Worm (Caenorhabditis elegans) whole organism, L3 larva: Measurements from ENCODE around the gene mrpl-46.

Experiments used
- ZK546.5 ChIP-seq: sonication (generic microtip); optimal IDR thresholded peaks from 2 replicates; lab custom pipeline; 2017; ENCODE audit warnings: missing biosample characterization, missing genetic modification characterization
- aly-2 ChIP-seq: fragments of 150-350 bp; optimal IDR thresholded peaks from 2 replicates; lab custom pipeline; 2014; ENCODE audit warnings: missing biosample characterization, missing genetic modification characterization
- ama-1 ChIP-seq: fragments of 150-350 bp; optimal IDR thresholded peaks from 2 replicates; lab custom pipeline; 2018
- ceh-16 ChIP-seq: sonication (generic microtip); optimal IDR thresholded peaks from 2 replicates; lab custom pipeline; 2017; ENCODE audit warnings: missing biosample characterization, missing genetic modification characterization
- ceh-28 ChIP-seq: fragments of 150-350 bp; optimal IDR thresholded peaks from 2 replicates; lab custom pipeline; 2014; ENCODE audit warnings: missing biosample characterization, missing genetic modification reagents, missing genetic modification characterization
- ceh-82 ChIP-seq: fragments of 150-350 bp; optimal IDR thresholded peaks from 2 replicates; lab custom pipeline; 2014; ENCODE audit warnings: missing biosample characterization, missing genetic modification characterization
- daf-12 ChIP-seq: fragments of 150-350 bp; optimal IDR thresholded peaks from 2 replicates; lab custom pipeline; 2014; ENCODE audit warnings: missing biosample characterization, missing genetic modification reagents, missing genetic modification characterization
- egl-27 ChIP-seq: sonication (generic microtip); optimal IDR thresholded peaks from 4 replicates; lab custom pipeline; 2017; ENCODE audit warnings: missing biosample characterization, missing genetic modification reagents, missing genetic modification characterization
- egl-5 ChIP-seq: fragments of 150-350 bp; optimal IDR thresholded peaks from 2 replicates; lab custom pipeline; 2017; ENCODE audit warnings: missing biosample characterization, missing genetic modification reagents, missing genetic modification characterization, inconsistent platforms
- elt-1 ChIP-seq: fragments of 150-350 bp; optimal IDR thresholded peaks from 2 replicates; lab custom pipeline; 2014; ENCODE audit warnings: missing biosample characterization, missing genetic modification characterization
- eor-1 ChIP-seq, 2 experiments: fragments of 150-350 bp; optimal IDR thresholded peaks; 2 replicates each; lab custom pipeline; 2014 to 2018; ENCODE audit warnings: missing biosample characterization in 2 of 2, missing genetic modification characterization in 2 of 2
- fkh-2 ChIP-seq: fragments of 150-350 bp; optimal IDR thresholded peaks from 2 replicates; lab custom pipeline; 2014; ENCODE audit warnings: missing biosample characterization, missing genetic modification reagents, missing genetic modification characterization
- fos-1 ChIP-seq: fragments of 150-350 bp; optimal IDR thresholded peaks from 2 replicates; lab custom pipeline; 2014; ENCODE audit warnings: missing biosample characterization, missing genetic modification characterization
- hmg-11 ChIP-seq: sonication (generic microtip); optimal IDR thresholded peaks from 2 replicates; lab custom pipeline; 2016; ENCODE audit warnings: missing genetic modification characterization, missing compliant biosample characterization
- jun-1 ChIP-seq: fragments of 150-350 bp; optimal IDR thresholded peaks from 2 replicates; lab custom pipeline; 2014; ENCODE audit warnings: missing biosample characterization, missing genetic modification reagents, missing genetic modification characterization
- lin-15B ChIP-seq: fragments of 150-350 bp; optimal IDR thresholded peaks from 2 replicates; lab custom pipeline; 2014; ENCODE audit warnings: missing biosample characterization, missing genetic modification characterization
- lin-39 ChIP-seq: fragments of 150-350 bp; optimal IDR thresholded peaks from 2 replicates; lab custom pipeline; 2018; ENCODE audit warnings: missing biosample characterization, missing genetic modification reagents, missing genetic modification characterization
- lsy-12 ChIP-seq: sonication (generic microtip); optimal IDR thresholded peaks from 2 replicates; lab custom pipeline; 2016; ENCODE audit warnings: mild to moderate bottlenecking, missing genetic modification characterization, missing compliant biosample characterization
- mdl-1 ChIP-seq: fragments of 150-350 bp; optimal IDR thresholded peaks from 2 replicates; lab custom pipeline; 2014; ENCODE audit warnings: missing biosample characterization, missing genetic modification characterization
- mml-1 ChIP-seq: fragments of 150-350 bp; sonication (generic microtip); optimal IDR thresholded peaks from 3 replicates; lab custom pipeline; 2014; ENCODE audit warnings: missing biosample characterization, missing genetic modification characterization
- nfya-1 ChIP-seq: sonication (generic microtip); optimal IDR thresholded peaks from 2 replicates; lab custom pipeline; 2017; ENCODE audit warnings: missing genetic modification characterization, mild to moderate bottlenecking, missing compliant biosample characterization, antibody characterized with exemption, moderate library complexity; ENCODE audit not compliant: insufficient read depth
- nhr-11 ChIP-seq: fragments of 150-350 bp; optimal IDR thresholded peaks from 2 replicates; lab custom pipeline; 2014; ENCODE audit warnings: missing biosample characterization, missing genetic modification characterization
- nhr-12 ChIP-seq: fragments of 150-350 bp; optimal IDR thresholded peaks from 2 replicates; lab custom pipeline; 2014; ENCODE audit warnings: missing biosample characterization, missing genetic modification characterization
- nhr-23 ChIP-seq: fragments of 150-350 bp; optimal IDR thresholded peaks from 2 replicates; lab custom pipeline; 2014; ENCODE audit warnings: missing biosample characterization, missing genetic modification reagents, missing genetic modification characterization
- nhr-237 ChIP-seq: fragments of 150-350 bp; optimal IDR thresholded peaks from 2 replicates; lab custom pipeline; 2014; ENCODE audit warnings: missing biosample characterization, missing genetic modification characterization
- nhr-25 ChIP-seq: sonication (generic microtip); optimal IDR thresholded peaks from 2 replicates; lab custom pipeline; 2017; ENCODE audit warnings: missing biosample characterization, missing genetic modification characterization
- nhr-28 ChIP-seq: fragments of 150-350 bp; optimal IDR thresholded peaks from 2 replicates; lab custom pipeline; 2014; ENCODE audit warnings: missing biosample characterization, missing genetic modification characterization
- nhr-67 ChIP-seq: fragments of 150-350 bp; optimal IDR thresholded peaks from 2 replicates; lab custom pipeline; 2014; ENCODE audit warnings: missing biosample characterization, missing genetic modification characterization
- nhr-77 ChIP-seq: fragments of 150-350 bp; optimal IDR thresholded peaks from 2 replicates; lab custom pipeline; 2014; ENCODE audit warnings: missing biosample characterization, missing genetic modification characterization
- pha-4 ChIP-seq: fragments of 150-350 bp; optimal IDR thresholded peaks from 2 replicates; lab custom pipeline; 2014; ENCODE audit warnings: missing biosample characterization, missing genetic modification reagents, missing genetic modification characterization
- pqm-1 ChIP-seq: fragments of 150-350 bp; optimal IDR thresholded peaks from 2 replicates; lab custom pipeline; 2017; ENCODE audit warnings: missing biosample characterization, missing genetic modification characterization, inconsistent platforms
- skn-1 ChIP-seq: fragments of 150-350 bp; optimal IDR thresholded peaks from 2 replicates; lab custom pipeline; 2014; ENCODE audit warnings: missing biosample characterization, missing genetic modification characterization
- snpc-4 ChIP-seq: fragments of 150-350 bp; optimal IDR thresholded peaks from 2 replicates; lab custom pipeline; 2014; ENCODE audit warnings: missing biosample characterization, missing genetic modification characterization
- tbx-2 ChIP-seq: sonication (generic microtip); optimal IDR thresholded peaks from 2 replicates; lab custom pipeline; 2016; ENCODE audit warnings: mild to moderate bottlenecking, missing genetic modification characterization, missing compliant biosample characterization
- zag-1 ChIP-seq: fragments of 150-350 bp; optimal IDR thresholded peaks from 2 replicates; lab custom pipeline; 2014; ENCODE audit warnings: missing biosample characterization, missing genetic modification characterization

Gene mrpl-46

ce11 chrIV:842630-843029 is 42.0 kb downstream of the mrpl-46 start:
- TF ChIP-seq egl-27: no peak
- TF ChIP-seq nhr-25 (tag; lab: Kevin White, UChicago): no peak
- TF ChIP-seq nhr-67 (tag; lab: Kevin White, UChicago): no peak
- no peak for TF ChIP-seq zag-1
- peak; percentile 14 for TF ChIP-seq snpc-4
- TF ChIP-seq nfya-1 (tag; lab: Kevin White, UChicago): peak; percentile 47
- no peak for TF ChIP-seq skn-1 (tag; lab: Kevin White, UChicago)
- no peak for TF ChIP-seq aly-2 (tag; lab: Kevin White, UChicago)
- TF ChIP-seq lin-39 (tag; lab: Kevin White, UChicago): peak; percentile 13
- no peak for TF ChIP-seq nhr-12 (tag; lab: Kevin White, UChicago)
- TF ChIP-seq egl-5 (tag; lab: Kevin White, UChicago): no peak
- TF ChIP-seq pha-4 (tag; lab: Kevin White, UChicago): peak; percentile 40
- TF ChIP-seq fos-1 (tag; lab: Kevin White, UChicago): no peak
- no peak for TF ChIP-seq mdl-1 (tag; lab: Kevin White, UChicago)
- TF ChIP-seq nhr-77 (tag; lab: Kevin White, UChicago): no peak
- TF ChIP-seq nhr-28 (tag; lab: Kevin White, UChicago): no peak
- TF ChIP-seq ama-1 (lab: Kevin White, UChicago): no peak
- no peak for TF ChIP-seq ceh-82 (tag; lab: Kevin White, UChicago)
- no peak for TF ChIP-seq mml-1
- no peak for TF ChIP-seq pqm-1 (tag; lab: Kevin White, UChicago)
- no peak for TF ChIP-seq nhr-237 (tag; lab: Kevin White, UChicago)
- TF ChIP-seq lin-15B: peak; percentile 19
- no peak for TF ChIP-seq ZK546.5 (tag; lab: Kevin White, UChicago)
- no peak for TF ChIP-seq ceh-16
- TF ChIP-seq nhr-11 (tag; lab: Kevin White, UChicago): no peak
- TF ChIP-seq eor-1 (tag; optimal IDR thresholded peaks at IDR 0.05; lab: Kevin White, UChicago): no peak
- TF ChIP-seq nhr-23: no peak
- TF ChIP-seq ceh-28 (tag; lab: Kevin White, UChicago): no peak
- TF ChIP-seq hmg-11 (tag; lab: Kevin White, UChicago): peak; percentile 66
- TF ChIP-seq jun-1 (tag; lab: Kevin White, UChicago): no peak
- TF ChIP-seq fkh-2 (tag; lab: Kevin White, UChicago): no peak

- TF ChIP-seq lsy-12 (tag; lab: Kevin White, UChicago): no peak
- TF ChIP-seq egl-5 (tag; lab: Kevin White, UChicago): no peak
- TF ChIP-seq daf-12: no peak
- TF ChIP-seq nhr-237 (tag; lab: Kevin White, UChicago): no peak
- TF ChIP-seq fkh-2 (tag; lab: Kevin White, UChicago): no peak
- TF ChIP-seq elt-1: no peak
- no peak for TF ChIP-seq nhr-12 (tag; lab: Kevin White, UChicago)
- no peak for TF ChIP-seq tbx-2 (tag; lab: Kevin White, UChicago)
Observed at ce11 chrIV:845198-845597, 44.6 kb downstream of the mrpl-46 start, which contains the start of gene lgc-33. Gene lgc-33, plus strand, starts transcription at chrIV:845498.

ce11 chrIV:848207-848606 is 47.6 kb downstream of the mrpl-46 start:
- TF ChIP-seq egl-27 (no peak), ceh-28 (tag; lab: Kevin White, UChicago) (peak; percentile 77)

- TF ChIP-seq ceh-28 (tag; lab: Kevin White, UChicago): peak; percentile 99
Observed at ce11 chrIV:848956-849355, 48.3 kb downstream of the mrpl-46 start.
